Fruit fly (Drosophila melanogaster) whole organism, wandering third instar larva: Measurements from ENCODE around the gene Prx1.

Source experiments
- CrebA ChIP-seq: fragments of 200-800 bp; sonication (Bioruptor generic); optimal IDR thresholded peaks from 2 replicates; lab custom pipeline; 2016; ENCODE audit warnings: missing biosample characterization, mild to moderate bottlenecking, missing genetic modification characterization, borderline replicate concordance
- Dfd ChIP-seq: fragments of >200 bp; optimal IDR thresholded peaks from 2 replicates; lab custom pipeline; 2017; ENCODE audit warnings: missing biosample characterization, missing genetic modification characterization
- Hnf4 ChIP-seq: fragments of 200-800 bp; sonication (Bioruptor generic); optimal IDR thresholded peaks from 2 replicates; lab custom pipeline; 2016; ENCODE audit warnings: missing biosample characterization, mild to moderate bottlenecking, missing genetic modification characterization
- Jra ChIP-seq: sonication (Bioruptor generic); optimal IDR thresholded peaks from 2 replicates; lab custom pipeline; 2016; ENCODE audit warnings: missing biosample characterization, missing genetic modification characterization
- Myc ChIP-seq: fragments of >200 bp; optimal IDR thresholded peaks from 2 replicates; lab custom pipeline; 2017
- OdsH ChIP-seq: fragments of 200-800 bp; sonication (Bioruptor generic); optimal IDR thresholded peaks from 2 replicates; lab custom pipeline; 2016; ENCODE audit warnings: missing biosample characterization, mild to moderate bottlenecking, missing genetic modification characterization
- Vsx2 ChIP-seq: fragments of 200-300, 225-300 bp; sonication (Bioruptor generic); optimal IDR thresholded peaks from 2 replicates; lab custom pipeline; 2018; ENCODE audit warnings: missing biosample characterization, missing genetic modification characterization; ENCODE audit not compliant: partially characterized antibody
- br ChIP-seq: fragments of 200-800 bp; sonication (Bioruptor generic); optimal IDR thresholded peaks from 2 replicates; lab custom pipeline; 2016; ENCODE audit warnings: missing biosample characterization, missing genetic modification characterization
- dmrt93B ChIP-seq: fragments of 200-800 bp; sonication (Bioruptor generic); optimal IDR thresholded peaks from 2 replicates; lab custom pipeline; 2018; ENCODE audit warnings: missing biosample characterization, mild to moderate bottlenecking, missing genetic modification characterization
- dsf ChIP-seq: sonication (Bioruptor generic); optimal IDR thresholded peaks from 2 replicates; lab custom pipeline; 2016; ENCODE audit warnings: missing biosample characterization, missing genetic modification characterization, borderline replicate concordance
- pan ChIP-seq: fragments of >200 bp; optimal IDR thresholded peaks from 2 replicates; lab custom pipeline; 2017

DNA sequence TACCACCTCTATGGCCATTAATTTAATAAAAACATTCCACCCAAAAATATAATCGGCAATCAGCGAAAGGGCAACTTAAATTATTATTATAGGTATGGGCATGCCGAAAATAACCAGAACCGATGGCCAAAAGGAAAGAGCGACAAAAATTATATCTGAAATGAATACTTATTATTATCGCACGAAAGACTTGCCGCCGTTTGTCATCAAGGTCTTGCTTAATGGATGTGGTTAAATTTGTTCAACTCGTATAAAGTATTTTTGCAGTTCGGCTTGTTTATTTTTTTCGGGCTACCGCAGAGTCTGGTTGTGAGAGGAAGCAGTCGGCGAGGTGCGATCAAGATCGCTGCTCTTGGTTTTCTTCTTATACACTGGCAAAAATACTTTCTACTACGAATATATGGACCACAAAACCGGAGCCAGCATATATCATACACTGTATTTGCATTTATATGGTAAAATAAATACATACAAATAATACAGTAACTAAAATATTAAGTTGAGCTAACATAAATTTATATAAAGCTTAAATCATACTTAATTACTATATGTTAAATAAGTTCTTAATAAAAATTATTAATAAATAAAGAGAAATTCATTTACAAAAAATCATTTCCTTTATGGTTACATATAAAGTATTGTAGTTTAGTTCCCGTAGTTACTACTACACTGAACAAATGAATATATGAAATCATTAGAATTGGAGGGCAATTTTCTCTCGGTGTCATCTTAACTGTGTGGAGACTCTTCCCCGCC is 1.2 kb downstream of the Prx1 start:
- peak; percentile 60 for TF ChIP-seq dmrt93B (GFP tag; lab: Kevin White, UChicago)
- TF ChIP-seq dsf (GFP tag; lab: Kevin White, UChicago) = no peak
- TF ChIP-seq pan (lab: Kevin White, UChicago) = no peak
- TF ChIP-seq OdsH = peak; percentile 42
- no peak for TF ChIP-seq Dfd
- TF ChIP-seq Jra = no peak
- no peak for TF ChIP-seq Hnf4 (GFP tag; lab: Kevin White, UChicago)
- no peak for TF ChIP-seq Myc (lab: Kevin White, UChicago)
- TF ChIP-seq CrebA (GFP tag; lab: Kevin White, UChicago) = no peak
- no peak for TF ChIP-seq Vsx2
- TF ChIP-seq br = no peak
